Fruit fly (Drosophila melanogaster) whole organism, embryonic: ENCODE measurements around the gene mRpS30.

Experiments
- Ada2b ChIP-seq: fragments of 200-800 bp; sonication (Bioruptor generic); IDR thresholded peaks from 2 replicates; pipeline ENCODE4 v1.3.6; 2022; ENCODE audit warnings: missing biosample characterization, missing genetic modification characterization
- Antp ChIP-seq: fragments of 200-800 bp; sonication (Bioruptor generic); optimal IDR thresholded peaks from 3 replicates; lab custom pipeline; 2016; ENCODE audit warnings: missing biosample characterization, missing genetic modification characterization
- Asciz ChIP-seq: fragments of 200-800 bp; sonication (Bioruptor generic); optimal IDR thresholded peaks from 2 replicates; lab custom pipeline; 2017; ENCODE audit warnings: missing biosample characterization, mild to moderate bottlenecking, missing genetic modification characterization, missing genetic modification reagents
- CG10321 ChIP-seq: fragments of 200-800 bp; sonication (Bioruptor generic); IDR thresholded peaks from 2 replicates; pipeline ENCODE4 v1.3.6; 2022; ENCODE audit warnings: missing biosample characterization, missing genetic modification characterization
- CG10979 ChIP-seq: fragments of 200-800 bp; sonication (Bioruptor generic); optimal IDR thresholded peaks from 2 replicates; lab custom pipeline; 2018; ENCODE audit warnings: missing biosample characterization, mild to moderate bottlenecking, missing genetic modification characterization, moderate library complexity
- CG12219 ChIP-seq: fragments of 200-800 bp; sonication (Bioruptor generic); optimal IDR thresholded peaks from 3 replicates; lab custom pipeline; 2018; ENCODE audit warnings: missing biosample characterization, mild to moderate bottlenecking, missing genetic modification characterization
- CG12659 ChIP-seq: fragments of 200-800 bp; sonication (Bioruptor generic); optimal IDR thresholded peaks from 3 replicates; lab custom pipeline; 2017; ENCODE audit warnings: mild to moderate bottlenecking, missing biosample characterization, missing genetic modification reagents, missing genetic modification characterization
- CG16779 ChIP-seq: fragments of 200-800 bp; sonication (Bioruptor generic); IDR thresholded peaks from 2 replicates; pipeline ENCODE4 v1.3.6; 2022; ENCODE audit warnings: missing biosample characterization, missing genetic modification characterization
- CG16813 ChIP-seq: fragments of 200-800 bp; sonication (Bioruptor generic); IDR thresholded peaks from 3 replicates; pipeline ENCODE4 v1.3.6; 2022; ENCODE audit warnings: missing biosample characterization, missing genetic modification characterization; ENCODE audit not compliant: partially characterized antibody
- CG16863 ChIP-seq: fragments of 200-800 bp; sonication (Bioruptor generic); optimal IDR thresholded peaks from 3 replicates; lab custom pipeline; 2016; ENCODE audit warnings: missing biosample characterization, missing genetic modification characterization
- CG18619 ChIP-seq: fragments of 200-800 bp; sonication (Bioruptor generic); optimal IDR thresholded peaks from 3 replicates; lab custom pipeline; 2017; ENCODE audit warnings: missing biosample characterization, mild to moderate bottlenecking, missing genetic modification characterization
- CG2120 ChIP-seq: fragments of 200-800 bp; sonication (Bioruptor generic); optimal IDR thresholded peaks from 3 replicates; lab custom pipeline; 2016; ENCODE audit warnings: missing biosample characterization, missing genetic modification characterization
- CG3065 ChIP-seq: fragments of 200-800 bp; sonication (Bioruptor generic); optimal IDR thresholded peaks from 2 replicates; lab custom pipeline; 2016; ENCODE audit warnings: missing biosample characterization, missing genetic modification characterization
- CG3726 ChIP-seq: fragments of 200-800 bp; sonication (Bioruptor generic); IDR thresholded peaks from 3 replicates; pipeline ENCODE4, ENCODE4 v1.3.6; 2022; ENCODE audit warnings: missing biosample characterization, missing genetic modification characterization
- CG4360 ChIP-seq: fragments of 200-800 bp; sonication (Bioruptor generic); IDR thresholded peaks from 2 replicates; pipeline ENCODE4 v1.3.6; 2022; ENCODE audit warnings: missing biosample characterization, missing genetic modification characterization
- CG4854 ChIP-seq: fragments of 200-800 bp; sonication (Bioruptor generic); optimal IDR thresholded peaks from 2 replicates; lab custom pipeline; 2016; ENCODE audit warnings: missing biosample characterization, missing genetic modification characterization, inconsistent platforms
- CG5180 ChIP-seq: fragments of 200-800 bp; sonication (Bioruptor generic); optimal IDR thresholded peaks from 3 replicates; lab custom pipeline; 2017; ENCODE audit warnings: missing biosample characterization, missing genetic modification characterization, mild to moderate bottlenecking, moderate library complexity, missing genetic modification reagents
- CG5245 ChIP-seq: fragments of 200-800 bp; sonication (Bioruptor generic); optimal IDR thresholded peaks from 3 replicates; lab custom pipeline; 2016; ENCODE audit warnings: missing biosample characterization, missing genetic modification characterization
- CG6175 ChIP-seq: fragments of 200-800 bp; sonication (Bioruptor generic); IDR thresholded peaks from 3 replicates; pipeline ENCODE4 v1.3.6; 2022; ENCODE audit warnings: missing biosample characterization, missing genetic modification characterization
- CG6654 ChIP-seq: fragments of 200-800 bp; sonication (Bioruptor generic); optimal IDR thresholded peaks from 2 replicates; lab custom pipeline; 2017; ENCODE audit warnings: missing biosample characterization, mild to moderate bottlenecking, missing genetic modification characterization
- CG7963 ChIP-seq: fragments of 200-800 bp; sonication (Bioruptor generic); IDR thresholded peaks from 3 replicates; pipeline ENCODE4 v1.3.6; 2022; ENCODE audit warnings: missing biosample characterization, missing genetic modification characterization; ENCODE audit not compliant: partially characterized antibody
- CG8478 ChIP-seq: fragments of >200 bp; optimal IDR thresholded peaks from 2 replicates; lab custom pipeline; 2018
- CG8765 ChIP-seq: fragments of 200-800 bp; sonication (Bioruptor generic); IDR thresholded peaks from 2 replicates; pipeline ENCODE4 v1.3.6; 2022; ENCODE audit warnings: missing biosample characterization, missing genetic modification characterization
- Dek ChIP-seq: fragments of 200-800 bp; sonication (Bioruptor generic); optimal IDR thresholded peaks from 3 replicates; lab custom pipeline; 2019; ENCODE audit warnings: missing biosample characterization, mild to moderate bottlenecking, missing genetic modification characterization, moderate library complexity
- Dfd ChIP-seq, 2 experiments: fragments of >200 bp; optimal IDR thresholded peaks; 2 replicates each; lab custom pipeline; 2017; ENCODE audit warnings: missing biosample characterization in 2 of 2, missing genetic modification characterization in 2 of 2
- E2f2 ChIP-seq: fragments of 200-800 bp; sonication (Bioruptor generic); IDR thresholded peaks from 2 replicates; pipeline ENCODE4 v1.3.6; 2022; ENCODE audit warnings: missing biosample characterization, missing genetic modification characterization
- Ets65A ChIP-seq: fragments of 200-800 bp; sonication (Bioruptor generic); peaks from one replicate; lab custom pipeline; 2016; ENCODE audit warnings: missing biosample characterization, missing genetic modification characterization
- Fer2 ChIP-seq: fragments of 200-800 bp; sonication (Bioruptor generic); optimal IDR thresholded peaks from 2 replicates; lab custom pipeline; 2018; ENCODE audit warnings: missing biosample characterization, mild to moderate bottlenecking, missing genetic modification characterization, moderate library complexity
- HLH54F ChIP-seq: fragments of 200-800 bp; sonication (Bioruptor generic); optimal IDR thresholded peaks from 3 replicates; lab custom pipeline; 2016; ENCODE audit warnings: missing biosample characterization, missing genetic modification characterization
- Jarid2 ChIP-seq: fragments of 200-800 bp; sonication (Bioruptor generic); optimal IDR thresholded peaks from 3 replicates; lab custom pipeline; 2017; ENCODE audit warnings: mild to moderate bottlenecking, missing biosample characterization, missing genetic modification reagents, missing genetic modification characterization
- Oaz ChIP-seq: fragments of 200-800 bp; sonication (Bioruptor generic); IDR thresholded peaks from 2 replicates; pipeline ENCODE4 v1.3.6; 2022; ENCODE audit warnings: missing biosample characterization, missing genetic modification characterization
- Sin3A ChIP-seq: fragments of >200 bp; optimal IDR thresholded peaks from 2 replicates; lab custom pipeline; 2018
- abd-A ChIP-seq: fragments of 200-800 bp; sonication (Bioruptor generic); optimal IDR thresholded peaks from 3 replicates; lab custom pipeline; 2019; ENCODE audit warnings: missing biosample characterization, mild to moderate bottlenecking, missing genetic modification characterization, moderate library complexity
- amos ChIP-seq: fragments of 200-800 bp; sonication (Bioruptor generic); IDR thresholded peaks from 2 replicates; pipeline ENCODE4 v1.3.6; 2022; ENCODE audit warnings: missing biosample characterization, missing genetic modification characterization; ENCODE audit not compliant: partially characterized antibody
- bcd ChIP-seq: fragments of 200-800 bp; sonication (Bioruptor generic); optimal IDR thresholded peaks from 2 replicates; lab custom pipeline; 2017; ENCODE audit warnings: missing biosample characterization, mild to moderate bottlenecking, missing genetic modification characterization
- bsh ChIP-seq, 2 experiments: fragments of 200-800 bp; sonication (Bioruptor generic); optimal IDR thresholded peaks; 2 replicates each; lab custom pipeline; 2017 to 2018; ENCODE audit warnings: mild to moderate bottlenecking in 2 of 2, missing biosample characterization in 2 of 2, missing genetic modification characterization in 2 of 2, moderate library complexity in 1 of 2
- caup ChIP-seq: fragments of 200-800 bp; sonication (Bioruptor generic); optimal IDR thresholded peaks from 3 replicates; lab custom pipeline; 2017; ENCODE audit warnings: missing biosample characterization, mild to moderate bottlenecking, missing genetic modification characterization, moderate library complexity; ENCODE audit not compliant: severe bottlenecking
- ems ChIP-seq: fragments of 200-800 bp; sonication (Bioruptor generic); optimal IDR thresholded peaks from 3 replicates; lab custom pipeline; 2016; ENCODE audit warnings: missing biosample characterization, missing genetic modification characterization
- exex ChIP-seq: fragments of 200-800 bp; sonication (Bioruptor generic); optimal IDR thresholded peaks from 4 replicates; lab custom pipeline; 2018; ENCODE audit warnings: missing biosample characterization, mild to moderate bottlenecking, missing genetic modification characterization, moderate library complexity
- gfzf ChIP-seq: fragments of 200-800 bp; sonication (Bioruptor generic); optimal IDR thresholded peaks from 2 replicates; lab custom pipeline; 2016; ENCODE audit warnings: missing biosample characterization, mild to moderate bottlenecking, missing genetic modification characterization, moderate library complexity
- gt ChIP-seq: fragments of 200-800 bp; sonication (Bioruptor generic); IDR thresholded peaks from 2 replicates; pipeline ENCODE4 v1.3.6; 2022; ENCODE audit warnings: missing biosample characterization, missing genetic modification characterization
- jigr1 ChIP-seq: fragments of 200-800 bp; sonication (Bioruptor generic); IDR thresholded peaks from 3 replicates; pipeline ENCODE4 v1.3.6; 2022; ENCODE audit warnings: missing biosample characterization, missing genetic modification characterization
- kni ChIP-seq: fragments of 200-800 bp; sonication (Bioruptor generic); optimal IDR thresholded peaks from 3 replicates; lab custom pipeline; 2017; ENCODE audit warnings: mild to moderate bottlenecking, missing biosample characterization, missing genetic modification reagents, missing genetic modification characterization
- knrl ChIP-seq: fragments of 200-800 bp; sonication (Bioruptor generic); IDR thresholded peaks from 3 replicates; pipeline ENCODE4 v1.3.6; 2022; ENCODE audit warnings: missing biosample characterization, missing genetic modification characterization; ENCODE audit not compliant: partially characterized antibody
- lbe ChIP-seq: fragments of 200-800 bp; sonication (Bioruptor generic); optimal IDR thresholded peaks from 2 replicates; lab custom pipeline; 2016; ENCODE audit warnings: missing biosample characterization, mild to moderate bottlenecking, missing genetic modification characterization
- lilli ChIP-seq: fragments of 200-800 bp; sonication (Bioruptor generic); optimal IDR thresholded peaks from 3 replicates; lab custom pipeline; 2016; ENCODE audit warnings: missing biosample characterization, missing genetic modification characterization
- luna ChIP-seq: fragments of 200-800 bp; sonication (Bioruptor generic); optimal IDR thresholded peaks from 2 replicates; lab custom pipeline; 2016; ENCODE audit warnings: missing biosample characterization, missing genetic modification characterization
- org-1 ChIP-seq: fragments of 200-800 bp; sonication (Bioruptor generic); optimal IDR thresholded peaks from 2 replicates; lab custom pipeline; 2017; ENCODE audit warnings: missing biosample characterization, missing genetic modification characterization
- peb ChIP-seq: fragments of 200-800 bp; sonication (Bioruptor generic); IDR thresholded peaks from 2 replicates; pipeline ENCODE4 v1.3.6; 2022; ENCODE audit warnings: missing biosample characterization, missing genetic modification characterization
- tin ChIP-seq: fragments of 200-800 bp; sonication (Bioruptor generic); optimal IDR thresholded peaks from 3 replicates; lab custom pipeline; 2016; ENCODE audit warnings: missing biosample characterization, missing genetic modification characterization
- yki ChIP-seq: fragments of >200 bp; optimal IDR thresholded peaks from 3 replicates; lab custom pipeline; 2018

The mRpS30 gene

dm6 chrX:15785429-15786239 lies at the start of gene mRpS30, which contains the start of gene Paf-AHalpha (continued):
- TF ChIP-seq CG6175 (GFP tag; lab: Robert Waterston, UW) = no peak
- TF ChIP-seq Dfd (GFP tag; optimal IDR thresholded peaks at IDR 0.05; lab: Kevin White, UChicago) = no peak
- no peak for TF ChIP-seq tin (GFP tag; lab: Kevin White, UChicago)
- TF ChIP-seq gt (GFP tag; lab: Robert Waterston, UW) = no peak
- TF ChIP-seq Ada2b (GFP tag; lab: Robert Waterston, UW) = no peak
- no peak for TF ChIP-seq org-1 (GFP tag; lab: Kevin White, UChicago)
- no peak for TF ChIP-seq caup (GFP tag; lab: Kevin White, UChicago)
- TF ChIP-seq CG8478 (lab: Kevin White, UChicago) = no peak
- TF ChIP-seq bcd (GFP tag; lab: Kevin White, UChicago) = no peak
- TF ChIP-seq CG16779 (GFP tag; lab: Robert Waterston, UW) = no peak
- TF ChIP-seq jigr1 (GFP tag; lab: Robert Waterston, UW) = no peak
- TF ChIP-seq bsh (GFP tag; optimal IDR thresholded peaks at IDR 0.05; lab: Kevin White, UChicago) = no peak
- TF ChIP-seq HLH54F (GFP tag; lab: Kevin White, UChicago) = no peak
- TF ChIP-seq CG5180 (GFP tag; lab: Kevin White, UChicago) = no peak
- TF ChIP-seq CG7963 = no peak
- TF ChIP-seq CG10979 (tag; lab: Kevin White, UChicago) = no peak
- TF ChIP-seq lilli (GFP tag; lab: Kevin White, UChicago) = peak; percentile 38
- TF ChIP-seq CG4854 = no peak
- TF ChIP-seq Jarid2 (GFP tag; lab: Kevin White, UChicago) = no peak
- no peak for TF ChIP-seq kni (GFP tag; lab: Kevin White, UChicago)
- no peak for TF ChIP-seq CG12219
- TF ChIP-seq Asciz (GFP tag; lab: Kevin White, UChicago) = no peak
- peak; percentile 69 for TF ChIP-seq gfzf (GFP tag; lab: Kevin White, UChicago)
- TF ChIP-seq exex = no peak
- no peak for TF ChIP-seq CG4360
- TF ChIP-seq peb (GFP tag; lab: Robert Waterston, UW) = no peak
- no peak for TF ChIP-seq Oaz
- peak; percentile 41 for TF ChIP-seq Sin3A (lab: Kevin White, UChicago)
- TF ChIP-seq lbe (GFP tag; lab: Kevin White, UChicago) = no peak
- TF ChIP-seq CG16863 (GFP tag; lab: Kevin White, UChicago) = no peak
- TF ChIP-seq CG3726 (GFP tag; lab: Robert Waterston, UW) = no peak
- no peak for TF ChIP-seq abd-A (tag; lab: Kevin White, UChicago)
- no peak for TF ChIP-seq Fer2 (tag; lab: Kevin White, UChicago)
- no peak for TF ChIP-seq ems (GFP tag; lab: Kevin White, UChicago)
- no peak for TF ChIP-seq Antp (GFP tag; lab: Kevin White, UChicago)
- no peak for TF ChIP-seq CG5245
- TF ChIP-seq amos = peak; percentile 14; the same call in 1 of the 2 replicates
- peak; percentile 23 for TF ChIP-seq CG12659
- peak; percentile 35 for TF ChIP-seq CG2120 (GFP tag; lab: Kevin White, UChicago)
- TF ChIP-seq yki (lab: Kevin White, UChicago) = no peak
- no peak for TF ChIP-seq CG18619 (GFP tag; lab: Kevin White, UChicago)
- no peak for TF ChIP-seq CG16813 (GFP tag; lab: Robert Waterston, UW)
- TF ChIP-seq E2f2 = peak; percentile 26; the same call in 1 of the 2 replicates
- no peak for TF ChIP-seq CG3065 (GFP tag; lab: Kevin White, UChicago)
- no peak for TF ChIP-seq luna (GFP tag; lab: Kevin White, UChicago)
- no peak for TF ChIP-seq CG6654 (GFP tag; lab: Kevin White, UChicago)
- no peak for TF ChIP-seq Ets65A
- no peak for TF ChIP-seq Dek (tag; lab: Kevin White, UChicago)
- TF ChIP-seq CG10321 (GFP tag; lab: Robert Waterston, UW) = no peak
- no peak for TF ChIP-seq CG8765
- TF ChIP-seq knrl (GFP tag; lab: Robert Waterston, UW) = 0 out of 3 replicates have a peak, but pooled peaks have one; percentile 36
